Worm (Caenorhabditis elegans) whole organism, midembryonic: ENCODE results near the gene gpx-4.

Experiments used
- T22C8.4 ChIP-seq: fragments of 200-800 bp; sonication (Bioruptor generic); IDR thresholded peaks from 2 replicates; pipeline ENCODE4 v1.3.6; 2022; ENCODE audit warnings: missing genetic modification characterization, missing compliant biosample characterization
- cog-1 ChIP-seq: sonication (generic microtip); optimal IDR thresholded peaks from 2 replicates; lab custom pipeline; 2016; ENCODE audit warnings: missing genetic modification characterization, missing compliant biosample characterization
- flt-1 ChIP-seq: fragments of 200-800 bp; sonication (Bioruptor generic); IDR thresholded peaks from 2 replicates; pipeline ENCODE4 v1.3.6; 2022; ENCODE audit warnings: missing genetic modification characterization, missing compliant biosample characterization
- med-1 ChIP-seq: sonication (generic microtip); optimal IDR thresholded peaks from 2 replicates; lab custom pipeline; 2017; ENCODE audit warnings: missing genetic modification characterization, mild to moderate bottlenecking, missing compliant biosample characterization, antibody characterized with exemption, missing genetic modification reagents; ENCODE audit not compliant: insufficient read depth
- tab-1 ChIP-seq: fragments of 200-800 bp; sonication (Bioruptor generic); IDR thresholded peaks from 2 replicates; pipeline ENCODE4 v1.3.6; 2022; ENCODE audit warnings: missing genetic modification characterization, missing compliant biosample characterization
- ztf-23 ChIP-seq: fragments of 200-800 bp; sonication (Bioruptor generic); IDR thresholded peaks from 2 replicates; pipeline ENCODE4 v1.3.6; 2022; ENCODE audit warnings: missing genetic modification reagents, missing genetic modification characterization, missing compliant biosample characterization
- ztf-29 ChIP-seq: fragments of 200-800 bp; sonication (Bioruptor generic); IDR thresholded peaks from 2 replicates; pipeline ENCODE4 v1.3.6; 2022; ENCODE audit warnings: missing genetic modification reagents, missing genetic modification characterization, missing compliant biosample characterization

DNA sequence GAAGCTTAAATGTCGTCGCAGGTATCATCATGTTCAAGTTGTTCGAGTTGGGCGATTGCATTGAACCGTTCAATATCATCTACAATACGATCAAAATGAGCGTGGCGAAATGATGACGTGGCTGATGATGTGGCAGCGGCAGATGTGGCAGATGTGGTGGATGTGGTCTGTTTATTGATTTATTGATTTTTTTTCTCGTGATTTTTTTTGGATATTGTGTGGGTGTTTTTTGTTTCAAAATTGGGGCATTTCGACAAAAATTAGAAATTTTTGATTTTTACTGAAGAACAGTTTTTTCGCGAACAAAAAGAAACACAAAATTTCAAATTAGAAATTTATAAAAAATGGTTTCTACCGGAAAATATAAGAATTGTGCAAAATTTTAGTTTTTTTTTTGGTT lies 5.5 kb upstream of the gpx-4 start:
- no peak for TF ChIP-seq ztf-23
- no peak for TF ChIP-seq ztf-29 (GFP tag; lab: Robert Waterston, UW)
- no peak for TF ChIP-seq cog-1 (tag; lab: Kevin White, UChicago)
- TF ChIP-seq T22C8.4: peak; percentile 70
- TF ChIP-seq tab-1 (GFP tag; lab: Robert Waterston, UW): no peak
- no peak for TF ChIP-seq flt-1 (GFP tag; lab: Robert Waterston, UW)
- TF ChIP-seq med-1 (GFP tag; lab: Kevin White, UChicago): no peak
